Fruit fly (Drosophila melanogaster) whole organism, embryonic: ENCODE results near the gene CG16789.

ENCODE experiments used
- Blimp-1 ChIP-seq: fragments of 200-800 bp; sonication (Bioruptor generic); optimal IDR thresholded peaks from 3 replicates; lab custom pipeline; 2018; ENCODE audit warnings: missing biosample characterization, missing genetic modification characterization, mild to moderate bottlenecking, moderate library complexity, missing genetic modification reagents
- CG10543 ChIP-seq: fragments of 200-800 bp; sonication (Bioruptor generic); optimal IDR thresholded peaks from 3 replicates; lab custom pipeline; 2017; ENCODE audit warnings: missing biosample characterization, mild to moderate bottlenecking, missing genetic modification characterization, moderate library complexity
- CG11085 ChIP-seq: fragments of 200-800 bp; sonication (Bioruptor generic); IDR thresholded peaks from 2 replicates; pipeline ENCODE4 v1.3.6; 2022; ENCODE audit warnings: missing biosample characterization, missing genetic modification characterization
- CG11398 ChIP-seq: fragments of 200-800 bp; sonication (Bioruptor generic); optimal IDR thresholded peaks from 2 replicates; lab custom pipeline; 2016; ENCODE audit warnings: missing biosample characterization, missing genetic modification characterization
- CG12104 ChIP-seq: fragments of 200-800 bp; sonication (Bioruptor generic); optimal IDR thresholded peaks from 3 replicates; lab custom pipeline; 2016; ENCODE audit warnings: missing biosample characterization, missing genetic modification characterization
- CG13624 ChIP-seq: fragments of 200-800 bp; sonication (Bioruptor generic); optimal IDR thresholded peaks from 2 replicates; lab custom pipeline; 2016; ENCODE audit warnings: missing biosample characterization, missing genetic modification characterization
- CG17186 ChIP-seq: fragments of 200-800 bp; sonication (Bioruptor generic); optimal IDR thresholded peaks from 3 replicates; lab custom pipeline; 2017; ENCODE audit warnings: missing biosample characterization, missing genetic modification reagents, missing genetic modification characterization
- CG17385 ChIP-seq: fragments of 200-800 bp; sonication (Bioruptor generic); optimal IDR thresholded peaks from 3 replicates; lab custom pipeline; 2018; ENCODE audit warnings: missing biosample characterization, mild to moderate bottlenecking, missing genetic modification characterization
- CG2116 ChIP-seq: fragments of 200-800 bp; sonication (Bioruptor generic); optimal IDR thresholded peaks from 3 replicates; lab custom pipeline; 2018; ENCODE audit warnings: missing biosample characterization, mild to moderate bottlenecking, missing genetic modification characterization
- CG2889 ChIP-seq: fragments of 200-800 bp; sonication (Bioruptor generic); IDR thresholded peaks from 3 replicates; pipeline ENCODE4 v1.3.6; 2022; ENCODE audit warnings: missing biosample characterization, missing genetic modification characterization
- CG31365 ChIP-seq: fragments of 200-800 bp; sonication (Bioruptor generic); optimal IDR thresholded peaks from 2 replicates; lab custom pipeline; 2018; ENCODE audit warnings: missing biosample characterization, mild to moderate bottlenecking, missing genetic modification characterization
- CG31388 ChIP-seq: fragments of 200-800 bp; sonication (Bioruptor generic); optimal IDR thresholded peaks from 2 replicates; lab custom pipeline; 2016; ENCODE audit warnings: missing biosample characterization, missing genetic modification characterization
- CG32772 ChIP-seq: fragments of 200-800 bp; sonication (Bioruptor generic); IDR thresholded peaks from 2 replicates; pipeline ENCODE4 v1.3.6; 2022; ENCODE audit warnings: missing biosample characterization, missing genetic modification characterization
- CG4282 ChIP-seq: fragments of 200-800 bp; sonication (Bioruptor generic); optimal IDR thresholded peaks from 2 replicates; lab custom pipeline; 2016; ENCODE audit warnings: missing biosample characterization, missing genetic modification characterization
- CG43689 ChIP-seq: fragments of 200-800 bp; sonication (Bioruptor generic); IDR thresholded peaks from 2 replicates; pipeline ENCODE4 v1.3.6; 2022; ENCODE audit warnings: missing biosample characterization, missing genetic modification characterization
- CG4617 ChIP-seq: fragments of 200-800 bp; sonication (Bioruptor generic); optimal IDR thresholded peaks from 3 replicates; lab custom pipeline; 2016; ENCODE audit warnings: missing biosample characterization, missing genetic modification characterization, borderline replicate concordance
- CG7271 ChIP-seq: fragments of 200-800 bp; sonication (Bioruptor generic); optimal IDR thresholded peaks from 2 replicates; lab custom pipeline; 2018; ENCODE audit warnings: missing biosample characterization, mild to moderate bottlenecking, missing genetic modification characterization, moderate library complexity
- CG8281 ChIP-seq: fragments of 200-800 bp; sonication (Bioruptor generic); optimal IDR thresholded peaks from 2 replicates; lab custom pipeline; 2018; ENCODE audit warnings: missing biosample characterization, mild to moderate bottlenecking, missing genetic modification characterization, moderate library complexity
- CG8359 ChIP-seq: fragments of 200-800 bp; sonication (Bioruptor generic); optimal IDR thresholded peaks from 2 replicates; lab custom pipeline; 2017; ENCODE audit warnings: missing biosample characterization, mild to moderate bottlenecking, missing genetic modification characterization, borderline replicate concordance
- CG9727 ChIP-seq: fragments of 200-800 bp; sonication (Bioruptor generic); optimal IDR thresholded peaks from 3 replicates; lab custom pipeline; 2017; ENCODE audit warnings: missing biosample characterization, mild to moderate bottlenecking, missing genetic modification characterization
- E2f2 ChIP-seq: fragments of 200-800 bp; sonication (Bioruptor generic); IDR thresholded peaks from 2 replicates; pipeline ENCODE4 v1.3.6; 2022; ENCODE audit warnings: missing biosample characterization, missing genetic modification characterization
- Ets97D ChIP-seq: fragments of 200-800 bp; sonication (Bioruptor generic); optimal IDR thresholded peaks from 3 replicates; lab custom pipeline; 2016; ENCODE audit warnings: missing biosample characterization, missing genetic modification characterization
- Fer2 ChIP-seq: fragments of 200-800 bp; sonication (Bioruptor generic); optimal IDR thresholded peaks from 2 replicates; lab custom pipeline; 2018; ENCODE audit warnings: missing biosample characterization, mild to moderate bottlenecking, missing genetic modification characterization, moderate library complexity
- Fer3 ChIP-seq: fragments of 200-800 bp; sonication (Bioruptor generic); optimal IDR thresholded peaks from 2 replicates; lab custom pipeline; 2018; ENCODE audit warnings: missing biosample characterization, mild to moderate bottlenecking, missing genetic modification characterization, moderate library complexity
- H15 ChIP-seq: fragments of 200-800 bp; sonication (Bioruptor generic); IDR thresholded peaks from 3 replicates; pipeline ENCODE4 v1.3.6; 2022; ENCODE audit warnings: missing biosample characterization, missing genetic modification characterization
- HHEX ChIP-seq: fragments of 200-800 bp; sonication (Bioruptor generic); optimal IDR thresholded peaks from 3 replicates; lab custom pipeline; 2017; ENCODE audit warnings: missing biosample characterization, mild to moderate bottlenecking, missing genetic modification characterization, missing genetic modification reagents
- Max ChIP-seq: fragments of 200-800 bp; sonication (Bioruptor generic); optimal IDR thresholded peaks from 2 replicates; lab custom pipeline; 2016; ENCODE audit warnings: missing biosample characterization, mild to moderate bottlenecking, missing genetic modification characterization
- NC2α ChIP-seq: fragments of 200-800 bp; sonication (Bioruptor generic); optimal IDR thresholded peaks from 2 replicates; lab custom pipeline; 2016; ENCODE audit warnings: missing biosample characterization, missing genetic modification characterization
- NFAT ChIP-seq: fragments of 200-800 bp; sonication (Bioruptor generic); IDR thresholded peaks from 2 replicates; pipeline ENCODE4 v1.3.6; 2022; ENCODE audit warnings: missing biosample characterization, missing genetic modification characterization
- Nf-YA ChIP-seq: fragments of 200-800 bp; sonication (Bioruptor generic); IDR thresholded peaks from 2 replicates; pipeline ENCODE4 v1.3.6; 2022; ENCODE audit warnings: missing biosample characterization, missing genetic modification characterization
- Side ChIP-seq: fragments of 200-800 bp; sonication (Bioruptor generic); optimal IDR thresholded peaks from 2 replicates; lab custom pipeline; 2016; ENCODE audit warnings: missing biosample characterization, missing genetic modification characterization
- Six4 ChIP-seq: fragments of 200-800 bp; sonication (Bioruptor generic); optimal IDR thresholded peaks from 2 replicates; lab custom pipeline; 2016; ENCODE audit warnings: missing biosample characterization, missing genetic modification characterization
- Xrp1 ChIP-seq: fragments of 200-800 bp; sonication (Bioruptor generic); IDR thresholded peaks from 2 replicates; pipeline ENCODE4 v1.3.6; 2022; ENCODE audit warnings: missing biosample characterization, missing genetic modification characterization
- br ChIP-seq: fragments of >200 bp; optimal IDR thresholded peaks from 2 replicates; lab custom pipeline; 2017
- esg ChIP-seq: fragments of 200-800 bp; sonication (Bioruptor generic); conservative IDR thresholded peaks from 2 replicates; pipeline ENCODE4 v1.3.6; 2022; ENCODE audit warnings: missing biosample characterization, missing genetic modification characterization
- gce ChIP-seq: fragments of 200-800 bp; sonication (Bioruptor generic); IDR thresholded peaks from 3 replicates; pipeline ENCODE4 v1.3.6; 2022; ENCODE audit warnings: missing biosample characterization, missing genetic modification characterization
- gcm ChIP-seq: fragments of 200-800 bp; sonication (Bioruptor generic); optimal IDR thresholded peaks from 2 replicates; lab custom pipeline; 2019; ENCODE audit warnings: missing biosample characterization, mild to moderate bottlenecking, missing genetic modification characterization, moderate library complexity
- grn ChIP-seq: fragments of 200-800 bp; sonication (Bioruptor generic); optimal IDR thresholded peaks from 3 replicates; lab custom pipeline; 2017; ENCODE audit warnings: missing biosample characterization, missing genetic modification characterization
- gsb ChIP-seq: fragments of 200-800 bp; sonication (Bioruptor generic); IDR thresholded peaks from 2 replicates; pipeline ENCODE4 v1.3.6; 2022; ENCODE audit warnings: missing biosample characterization, missing genetic modification characterization
- jigr1 ChIP-seq: fragments of 200-800 bp; sonication (Bioruptor generic); IDR thresholded peaks from 3 replicates; pipeline ENCODE4 v1.3.6; 2022; ENCODE audit warnings: missing biosample characterization, missing genetic modification characterization
- nerfin-1 ChIP-seq: fragments of 200-800 bp; sonication (Bioruptor generic); optimal IDR thresholded peaks from 3 replicates; lab custom pipeline; 2019; ENCODE audit warnings: missing biosample characterization, mild to moderate bottlenecking, missing genetic modification characterization, moderate library complexity
- nerfin-2 ChIP-seq: fragments of 200-800 bp; sonication (Bioruptor generic); IDR thresholded peaks from 2 replicates; pipeline ENCODE4 v1.3.6; 2022; ENCODE audit warnings: missing biosample characterization, missing genetic modification characterization; ENCODE audit not compliant: partially characterized antibody
- onecut ChIP-seq: fragments of 200-800 bp; sonication (Bioruptor generic); IDR thresholded peaks from 2 replicates; pipeline ENCODE4 v1.3.6; 2022; ENCODE audit warnings: missing biosample characterization, missing genetic modification characterization
- p53 ChIP-seq: fragments of 200-800 bp; sonication (Bioruptor generic); optimal IDR thresholded peaks from 2 replicates; lab custom pipeline; 2016; ENCODE audit warnings: missing biosample characterization, missing genetic modification characterization
- pum ChIP-seq: fragments of 200-800 bp; sonication (Bioruptor generic); optimal IDR thresholded peaks from 2 replicates; lab custom pipeline; 2016; ENCODE audit warnings: missing biosample characterization, missing genetic modification characterization
- rib ChIP-seq: fragments of 200-800 bp; sonication (Bioruptor generic); IDR thresholded peaks from 2 replicates; pipeline ENCODE4 v1.3.6; 2022; ENCODE audit warnings: missing biosample characterization, missing genetic modification characterization
- sd ChIP-seq: fragments of 200-800 bp; sonication (Bioruptor generic); optimal IDR thresholded peaks from 3 replicates; lab custom pipeline; 2018; ENCODE audit warnings: missing biosample characterization, mild to moderate bottlenecking, missing genetic modification characterization, moderate library complexity
- sisA ChIP-seq: fragments of 200-800 bp; sonication (Bioruptor generic); IDR thresholded peaks from 2 replicates; pipeline ENCODE4 v1.3.6; 2022; ENCODE audit warnings: missing biosample characterization, missing genetic modification characterization
- toy ChIP-seq: fragments of 200-800 bp; sonication (Bioruptor generic); IDR thresholded peaks from 2 replicates; pipeline ENCODE4 v1.3.6; 2022; ENCODE audit warnings: missing biosample characterization, missing genetic modification characterization
- twi ChIP-seq: fragments of 200-800 bp; optimal IDR thresholded peaks from 2 replicates; lab custom pipeline; 2019; ENCODE audit warnings: missing biosample characterization, mild to moderate bottlenecking, missing genetic modification characterization, moderate library complexity
- vnd ChIP-seq: fragments of 200-800 bp; sonication (Bioruptor generic); IDR thresholded peaks from 3 replicates; pipeline ENCODE4 v1.3.6; 2022; ENCODE audit warnings: missing biosample characterization, missing genetic modification characterization; ENCODE audit not compliant: partially characterized antibody

Gene CG16789

dm6 chr3R:9590952-9591532 lies 25.0 kb downstream of the CG16789 start, which contains the start of the genes bocks and CG8312 (continued):
- no peak for TF ChIP-seq CG11085 (GFP tag; lab: Robert Waterston, UW)
- no peak for TF ChIP-seq CG12104
- peak; percentile 50 for TF ChIP-seq nerfin-1 (tag; lab: Kevin White, UChicago)
- peak; percentile 29 for TF ChIP-seq CG17385
- TF ChIP-seq CG9727 (GFP tag; lab: Kevin White, UChicago): peak; percentile 28
- no peak for TF ChIP-seq nerfin-2 (GFP tag; lab: Robert Waterston, UW)
- peak; percentile 48 for TF ChIP-seq twi
- no peak for TF ChIP-seq CG32772 (GFP tag; lab: Robert Waterston, UW)
- TF ChIP-seq jigr1: no peak
- peak; percentile 5 for TF ChIP-seq grn (GFP tag; lab: Kevin White, UChicago)
- TF ChIP-seq gsb (GFP tag; lab: Robert Waterston, UW): no peak
- TF ChIP-seq CG13624 (GFP tag; lab: Kevin White, UChicago): peak; percentile 79
- no peak for TF ChIP-seq CG8359 (GFP tag; lab: Kevin White, UChicago)
- TF ChIP-seq CG43689 (GFP tag; lab: Robert Waterston, UW): no peak
- TF ChIP-seq CG4282 (GFP tag; lab: Kevin White, UChicago): no peak
- peak; percentile 88 for TF ChIP-seq Ets97D (GFP tag; lab: Kevin White, UChicago)
- no peak for TF ChIP-seq CG2889
- TF ChIP-seq E2f2 (GFP tag; lab: Robert Waterston, UW): no peak
- peak; percentile 21 for TF ChIP-seq CG11398 (GFP tag; lab: Kevin White, UChicago)
- no peak for TF ChIP-seq HHEX
- TF ChIP-seq Max: peak; percentile 76
- TF ChIP-seq H15 (GFP tag; lab: Robert Waterston, UW): no peak
- no peak for TF ChIP-seq CG7271
- no peak for TF ChIP-seq Fer2
- TF ChIP-seq Six4 (GFP tag; lab: Kevin White, UChicago): no peak
- TF ChIP-seq sd (tag; lab: Kevin White, UChicago): peak; percentile 57
- TF ChIP-seq toy: no peak
- TF ChIP-seq CG31388 (GFP tag; lab: Kevin White, UChicago): no peak
- no peak for TF ChIP-seq CG8281 (tag; lab: Kevin White, UChicago)
- TF ChIP-seq CG10543 (GFP tag; lab: Kevin White, UChicago): peak; percentile 67
- TF ChIP-seq vnd (GFP tag; lab: Robert Waterston, UW): no peak
- no peak for TF ChIP-seq br (lab: Kevin White, UChicago)
- TF ChIP-seq pum (GFP tag; lab: Kevin White, UChicago): peak; percentile 57
- TF ChIP-seq Side: peak; percentile 20
- TF ChIP-seq Nf-YA: no peak
- TF ChIP-seq CG2116 (GFP tag; lab: Kevin White, UChicago): peak; percentile 92
- TF ChIP-seq gcm: no peak
- TF ChIP-seq gce (GFP tag; lab: Robert Waterston, UW): no peak
- no peak for TF ChIP-seq CG31365 (tag; lab: Kevin White, UChicago)
- no peak for TF ChIP-seq esg (GFP tag; lab: Robert Waterston, UW)
- peak; percentile 33 for TF ChIP-seq Fer3 (tag; lab: Kevin White, UChicago)
- TF ChIP-seq p53 (GFP tag; lab: Kevin White, UChicago): no peak
- no peak for TF ChIP-seq Xrp1 (GFP tag; lab: Robert Waterston, UW)
- peak; percentile 77 for TF ChIP-seq CG17186
- peak; percentile 45 for TF ChIP-seq CG4617 (GFP tag; lab: Kevin White, UChicago)
- TF ChIP-seq onecut: peak; percentile 74
- TF ChIP-seq sisA (GFP tag; lab: Robert Waterston, UW): no peak
- no peak for TF ChIP-seq NFAT (GFP tag; lab: Robert Waterston, UW)
- peak; percentile 22 for TF ChIP-seq Blimp-1 (GFP tag; lab: Kevin White, UChicago)
- TF ChIP-seq NC2α (GFP tag; lab: Kevin White, UChicago): no peak
- TF ChIP-seq rib (GFP tag; lab: Robert Waterston, UW): no peak
